Fruit fly (Drosophila melanogaster): ENCODE data around the gene CG31288.

dm6 chr3R:25289589-25289988, 9.8 kb downstream of the CG31288 start, which contains the start of gene CG11893:
- TF ChIP-seq Sin3A (optimal IDR thresholded peaks at IDR 0.05) (no peak), ttk (optimal IDR thresholded peaks at IDR 0.05) (no peak), Myc (optimal IDR thresholded peaks at IDR 0.05) (no peak), h (optimal IDR thresholded peaks at IDR 0.05) (no peak)
